Worm (Caenorhabditis elegans) whole organism, dauer: Measurements from ENCODE around the gene Y105C5B.17.

Experiments
- unc-62 ChIP-seq: sonication (generic microtip); optimal IDR thresholded peaks from 2 replicates; lab custom pipeline; 2017; ENCODE audit warnings: missing biosample characterization, missing genetic modification reagents, missing genetic modification characterization

The Y105C5B.17 gene

ce11 chrIV:15953689-15954088 lies 9.2 kb upstream of the Y105C5B.17 start:
- TF ChIP-seq unc-62 (GFP tag; lab: Kevin White, UChicago), result no peak

- TF ChIP-seq unc-62 (GFP tag; lab: Kevin White, UChicago), result no peak
Observed at ce11 chrIV:15955349-15955748, 7.6 kb upstream of the Y105C5B.17 start.

- TF ChIP-seq unc-62 (GFP tag; lab: Kevin White, UChicago), result no peak
Observed at ce11 chrIV:15961069-15961468, 1.8 kb upstream of the Y105C5B.17 start.

- TF ChIP-seq unc-62 (GFP tag; lab: Kevin White, UChicago), result no peak
Observed at ce11 chrIV:15962219-15962762, 610 bp upstream of the Y105C5B.17 start, which contains the start of gene lgc-19. TSS of gene lgc-19 (minus strand) at chrIV:15962712.

ce11 chrIV:15964307-15964706 lies 1.4 kb downstream of the Y105C5B.17 start, which contains the start of gene Y105C5B.18:
TSS of gene Y105C5B.18 (plus strand) at chrIV:15964607.
- TF ChIP-seq unc-62 (GFP tag; lab: Kevin White, UChicago), result no peak

- no peak for TF ChIP-seq unc-62 (GFP tag; lab: Kevin White, UChicago)
Observed at ce11 chrIV:15983920-15984631, 21.2 kb downstream of the Y105C5B.17 start, which contains the start of gene Y105C5B.19. TSS of gene Y105C5B.19 (minus strand) at chrIV:15983970.

ce11 chrIV:15991416-15991815 lies 28.5 kb downstream of the Y105C5B.17 start:
- no peak for TF ChIP-seq unc-62 (GFP tag; lab: Kevin White, UChicago)

- no peak for TF ChIP-seq unc-62 (GFP tag; lab: Kevin White, UChicago)
Observed at ce11 chrIV:15994505-15994904, 31.6 kb downstream of the Y105C5B.17 start, which contains the start of gene Y105C5B.20. TSS of gene Y105C5B.20 (minus strand) at chrIV:15994605.

- no peak for TF ChIP-seq unc-62 (GFP tag; lab: Kevin White, UChicago)
Observed at ce11 chrIV:15997906-15998305, 35.0 kb downstream of the Y105C5B.17 start.

ce11 chrIV:15999692-16000091 lies 36.8 kb downstream of the Y105C5B.17 start:
- TF ChIP-seq unc-62 (GFP tag; lab: Kevin White, UChicago), result no peak

ce11 chrIV:16001058-16001457 lies 38.2 kb downstream of the Y105C5B.17 start:
- no peak for TF ChIP-seq unc-62 (GFP tag; lab: Kevin White, UChicago)

ce11 chrIV:16005472-16005871 lies 42.6 kb downstream of the Y105C5B.17 start:
- TF ChIP-seq unc-62 (GFP tag; lab: Kevin White, UChicago), result no peak

- no peak for TF ChIP-seq unc-62 (GFP tag; lab: Kevin White, UChicago)
Observed at ce11 chrIV:16006267-16006666, 43.4 kb downstream of the Y105C5B.17 start.
